Worm (Caenorhabditis elegans) whole organism, late embryonic: ENCODE measurements around the gene egas-2.

Experiments
- C08G9.2 ChIP-seq: sonication (generic microtip); optimal IDR thresholded peaks from 2 replicates; lab custom pipeline; 2016; ENCODE audit warnings: mild to moderate bottlenecking, missing genetic modification characterization, moderate library complexity, missing compliant biosample characterization
- C38D4.7 ChIP-seq: fragments of 200-800 bp; sonication (Bioruptor generic); optimal IDR thresholded peaks from 2 replicates; lab custom pipeline; 2018; ENCODE audit warnings: mild to moderate bottlenecking, missing genetic modification characterization, moderate library complexity, missing compliant biosample characterization
- F13H6.1 ChIP-seq: sonication (generic microtip); optimal IDR thresholded peaks from 2 replicates; lab custom pipeline; 2016; ENCODE audit warnings: missing genetic modification characterization, missing compliant biosample characterization
- K02D7.2 ChIP-seq: sonication (generic microtip); optimal IDR thresholded peaks from 2 replicates; lab custom pipeline; 2017; ENCODE audit warnings: mild to moderate bottlenecking, missing genetic modification characterization, missing compliant biosample characterization
- K09A11.1 ChIP-seq: sonication (generic microtip); optimal IDR thresholded peaks from 2 replicates; lab custom pipeline; 2017; ENCODE audit warnings: antibody characterized with exemption, mild to moderate bottlenecking, missing genetic modification characterization, missing compliant biosample characterization; ENCODE audit not compliant: insufficient read depth
- T23F11.4 ChIP-seq: fragments of 200-800 bp; sonication (Bioruptor generic); optimal IDR thresholded peaks from 2 replicates; lab custom pipeline; 2018; ENCODE audit warnings: mild to moderate bottlenecking, missing genetic modification characterization, missing compliant biosample characterization
- Y22D7AL.16 ChIP-seq: sonication (generic microtip); optimal IDR thresholded peaks from 2 replicates; lab custom pipeline; 2016; ENCODE audit warnings: missing genetic modification characterization, missing compliant biosample characterization
- ceh-18 ChIP-seq: sonication (generic microtip); optimal IDR thresholded peaks from 2 replicates; lab custom pipeline; 2016; ENCODE audit warnings: missing genetic modification characterization, missing compliant biosample characterization
- ceh-19 ChIP-seq: fragments of 200-800 bp; sonication (Bioruptor generic); optimal IDR thresholded peaks from 2 replicates; lab custom pipeline; 2018; ENCODE audit warnings: mild to moderate bottlenecking, missing genetic modification characterization, missing compliant biosample characterization
- ceh-2 ChIP-seq: sonication (generic microtip); optimal IDR thresholded peaks from 2 replicates; lab custom pipeline; 2016; ENCODE audit warnings: missing genotype, missing genetic modification characterization, missing compliant biosample characterization
- ceh-24 ChIP-seq: sonication (generic microtip); optimal IDR thresholded peaks from 2 replicates; lab custom pipeline; 2016; ENCODE audit warnings: mild to moderate bottlenecking, missing genetic modification characterization, missing compliant biosample characterization
- ceh-30 ChIP-seq: fragments of 150-350 bp; optimal IDR thresholded peaks from 2 replicates; lab custom pipeline; 2014; ENCODE audit warnings: missing biosample characterization, missing genetic modification characterization
- ceh-31 ChIP-seq: sonication (generic microtip); optimal IDR thresholded peaks from 2 replicates; lab custom pipeline; 2016; ENCODE audit warnings: missing genetic modification characterization, missing compliant biosample characterization
- ceh-45 ChIP-seq: fragments of 200-800 bp; sonication (Bioruptor generic); IDR thresholded peaks from 2 replicates; pipeline ENCODE4 v1.3.6; 2022; ENCODE audit warnings: missing genetic modification reagents, missing genetic modification characterization, missing compliant biosample characterization
- ceh-6 ChIP-seq: fragments of 200-800 bp; sonication (Bioruptor generic); optimal IDR thresholded peaks from 2 replicates; lab custom pipeline; 2018; ENCODE audit warnings: mild to moderate bottlenecking, missing genetic modification characterization, missing compliant biosample characterization
- ceh-9 ChIP-seq: sonication (generic microtip); optimal IDR thresholded peaks from 2 replicates; lab custom pipeline; 2016; ENCODE audit warnings: mild to moderate bottlenecking, missing genetic modification characterization, inconsistent platforms, missing compliant biosample characterization
- ets-4 ChIP-seq: sonication (generic microtip); optimal IDR thresholded peaks from 2 replicates; lab custom pipeline; 2016; ENCODE audit warnings: missing genetic modification characterization, missing compliant biosample characterization
- eyg-1 ChIP-seq: sonication (generic microtip); optimal IDR thresholded peaks from 2 replicates; lab custom pipeline; 2016; ENCODE audit warnings: missing genotype, missing genetic modification characterization, missing compliant biosample characterization
- fax-1 ChIP-seq: sonication (generic microtip); optimal IDR thresholded peaks from 2 replicates; lab custom pipeline; 2016; ENCODE audit warnings: missing genotype, missing genetic modification characterization, missing compliant biosample characterization
- fkh-10 ChIP-seq: fragments of 150-350 bp; optimal IDR thresholded peaks from 2 replicates; lab custom pipeline; 2014; ENCODE audit warnings: missing biosample characterization, missing genetic modification reagents, missing genetic modification characterization
- gmeb-2 ChIP-seq: sonication (generic microtip); optimal IDR thresholded peaks from 2 replicates; lab custom pipeline; 2016; ENCODE audit warnings: missing genetic modification characterization, inconsistent platforms, missing compliant biosample characterization
- hlh-15 ChIP-seq: sonication (generic microtip); optimal IDR thresholded peaks from 2 replicates; lab custom pipeline; 2016; ENCODE audit warnings: missing genetic modification characterization, missing compliant biosample characterization
- hlh-6 ChIP-seq: sonication (generic microtip); optimal IDR thresholded peaks from 2 replicates; lab custom pipeline; 2016; ENCODE audit warnings: missing genotype, missing genetic modification characterization, missing compliant biosample characterization
- hlh-8 ChIP-seq: sonication (generic microtip); optimal IDR thresholded peaks from 2 replicates; lab custom pipeline; 2016; ENCODE audit warnings: missing genotype, missing genetic modification characterization, missing compliant biosample characterization
- lin-11 ChIP-seq: fragments of 200-800 bp; sonication (Bioruptor generic); optimal IDR thresholded peaks from 2 replicates; lab custom pipeline; 2018; ENCODE audit warnings: mild to moderate bottlenecking, missing genetic modification characterization, missing compliant biosample characterization
- mec-3 ChIP-seq: sonication (generic microtip); optimal IDR thresholded peaks from 2 replicates; lab custom pipeline; 2016; ENCODE audit warnings: borderline replicate concordance, missing genetic modification characterization, missing compliant biosample characterization
- nfya-1 ChIP-seq: sonication (generic microtip); optimal IDR thresholded peaks from 2 replicates; lab custom pipeline; 2017; ENCODE audit warnings: missing genetic modification characterization, mild to moderate bottlenecking, missing compliant biosample characterization, antibody characterized with exemption, moderate library complexity
- npax-4 ChIP-seq: sonication (generic microtip); optimal IDR thresholded peaks from 2 replicates; lab custom pipeline; 2016; ENCODE audit warnings: missing genetic modification characterization, missing compliant biosample characterization
- odd-2 ChIP-seq: sonication (generic microtip); optimal IDR thresholded peaks from 2 replicates; lab custom pipeline; 2017; ENCODE audit warnings: antibody characterized with exemption, mild to moderate bottlenecking, missing genetic modification characterization, missing compliant biosample characterization
- pag-3 ChIP-seq: sonication (generic microtip); optimal IDR thresholded peaks from 2 replicates; lab custom pipeline; 2016; ENCODE audit warnings: missing compliant biosample characterization, missing genetic modification characterization, borderline replicate concordance
- pax-1 ChIP-seq: fragments of 150-350 bp; optimal IDR thresholded peaks from 2 replicates; lab custom pipeline; 2014; ENCODE audit warnings: missing biosample characterization, missing genetic modification characterization
- pha-2 ChIP-seq: sonication (generic microtip); optimal IDR thresholded peaks from 2 replicates; lab custom pipeline; 2017; ENCODE audit warnings: mild to moderate bottlenecking, missing genetic modification characterization, missing compliant biosample characterization
- pqm-1 ChIP-seq: sonication (generic microtip); optimal IDR thresholded peaks from 2 replicates; lab custom pipeline; 2016; ENCODE audit warnings: missing genetic modification characterization, missing compliant biosample characterization
- pros-1 ChIP-seq: fragments of 150-350 bp; optimal IDR thresholded peaks from 2 replicates; lab custom pipeline; 2014; ENCODE audit warnings: missing biosample characterization, missing genetic modification reagents, missing genetic modification characterization
- ref-2 ChIP-seq: sonication (generic microtip); optimal IDR thresholded peaks from 2 replicates; lab custom pipeline; 2016; ENCODE audit warnings: missing genetic modification characterization, missing compliant biosample characterization
- ttx-3 ChIP-seq: sonication (generic microtip); optimal IDR thresholded peaks from 2 replicates; lab custom pipeline; 2016; ENCODE audit warnings: missing genetic modification reagents, missing genetic modification characterization, missing compliant biosample characterization
- unc-86 ChIP-seq: sonication (generic microtip); optimal IDR thresholded peaks from 2 replicates; lab custom pipeline; 2016; ENCODE audit warnings: missing genetic modification characterization, missing compliant biosample characterization
- zip-5 ChIP-seq: sonication (generic microtip); optimal IDR thresholded peaks from 2 replicates; lab custom pipeline; 2016; ENCODE audit warnings: missing genetic modification characterization, missing compliant biosample characterization

Gene egas-2

DNA sequence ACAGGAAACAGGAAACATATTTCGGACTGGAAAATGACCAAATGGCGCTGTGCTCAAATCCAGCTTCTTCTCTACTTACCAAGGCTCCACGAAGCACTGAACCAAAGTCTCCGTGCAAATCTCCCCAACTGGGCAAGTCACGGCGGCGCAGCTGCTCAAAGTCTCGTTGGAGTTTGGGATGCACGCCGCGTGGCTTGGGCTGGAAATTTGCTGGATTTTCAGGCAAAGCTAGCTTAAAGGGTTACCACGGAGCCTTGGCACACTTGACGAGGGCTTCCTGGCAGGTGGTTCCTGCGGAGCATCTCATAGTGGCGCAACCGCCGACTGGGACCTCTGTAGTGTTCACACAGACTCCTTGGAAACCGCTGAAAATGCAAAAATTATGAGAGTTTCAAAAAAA lies 8.8 kb downstream of the egas-2 start:
- no peak for TF ChIP-seq ref-2 (tag; lab: Kevin White, UChicago)
- TF ChIP-seq ceh-6 (GFP tag; lab: Kevin White, UChicago) = no peak
- TF ChIP-seq gmeb-2 (tag; lab: Kevin White, UChicago) = no peak
- no peak for TF ChIP-seq F13H6.1 (tag; lab: Kevin White, UChicago)
- no peak for TF ChIP-seq K02D7.2 (tag; lab: Kevin White, UChicago)
- TF ChIP-seq Y22D7AL.16 (tag; lab: Kevin White, UChicago) = no peak
- TF ChIP-seq hlh-6 (tag; lab: Kevin White, UChicago) = no peak
- TF ChIP-seq unc-86 (tag; lab: Kevin White, UChicago) = no peak
- no peak for TF ChIP-seq pag-3
- no peak for TF ChIP-seq fax-1 (tag; lab: Kevin White, UChicago)
- TF ChIP-seq eyg-1 (tag; lab: Kevin White, UChicago) = no peak
- no peak for TF ChIP-seq ceh-2 (tag; lab: Kevin White, UChicago)
- TF ChIP-seq pha-2 (tag; lab: Kevin White, UChicago) = no peak
- no peak for TF ChIP-seq fkh-10 (GFP tag; lab: Kevin White, UChicago)
- TF ChIP-seq ceh-30 (tag; lab: Kevin White, UChicago) = no peak
- TF ChIP-seq ceh-24 (tag; lab: Kevin White, UChicago) = no peak
- TF ChIP-seq, all 69 proteins: peak for 0

- TF ChIP-seq lin-11 (tag; lab: Kevin White, UChicago) (no peak), C08G9.2 (tag; lab: Kevin White, UChicago) (no peak), ttx-3 (tag; lab: Kevin White, UChicago) (no peak), ceh-19 (no peak), ceh-31 (tag; lab: Kevin White, UChicago) (no peak), T23F11.4 (no peak), ceh-9 (tag; lab: Kevin White, UChicago) (no peak), hlh-8 (tag; lab: Kevin White, UChicago) (no peak), odd-2 (tag; lab: Kevin White, UChicago) (no peak)
- TF ChIP-seq, all 69 proteins: peak for 0
Observed at ce11 chrV:18662333-18662732, 12.2 kb downstream of the egas-2 start.

ce11 chrV:18664026-18664425 lies 13.9 kb downstream of the egas-2 start, which contains the start of gene Y69H2.3:
Y69H2.3 (minus strand) TSS chrV:18664126.
- TF ChIP-seq C38D4.7 (GFP tag; lab: Kevin White, UChicago) (no peak), C08G9.2 (tag; lab: Kevin White, UChicago) (no peak), K09A11.1 (tag; lab: Kevin White, UChicago) (no peak), npax-4 (tag; lab: Kevin White, UChicago) (no peak), gmeb-2 (tag; lab: Kevin White, UChicago) (no peak), ceh-45 (GFP tag; lab: Robert Waterston, UW) (no peak), fax-1 (tag; lab: Kevin White, UChicago) (no peak), zip-5 (tag; lab: Kevin White, UChicago) (no peak), mec-3 (tag; lab: Kevin White, UChicago) (no peak)
- TF ChIP-seq, all 69 proteins: peak for 0

- TF ChIP-seq pag-3 (no peak), C38D4.7 (GFP tag; lab: Kevin White, UChicago) (no peak), ceh-18 (no peak), Y22D7AL.16 (tag; lab: Kevin White, UChicago) (no peak), hlh-15 (no peak), ceh-31 (tag; lab: Kevin White, UChicago) (no peak), pros-1 (tag; lab: Kevin White, UChicago) (no peak), ets-4 (tag; lab: Kevin White, UChicago) (no peak), pax-1 (tag; lab: Kevin White, UChicago) (no peak), ceh-6 (GFP tag; lab: Kevin White, UChicago) (no peak), pqm-1 (tag; lab: Kevin White, UChicago) (no peak), eyg-1 (tag; lab: Kevin White, UChicago) (no peak), nfya-1 (no peak), fkh-10 (GFP tag; lab: Kevin White, UChicago) (no peak)
Observed at ce11 chrV:18667179-18667578, 17.0 kb downstream of the egas-2 start.
